Fruit fly (Drosophila melanogaster): ENCODE measurements around the gene by.

Gene by

DNA sequence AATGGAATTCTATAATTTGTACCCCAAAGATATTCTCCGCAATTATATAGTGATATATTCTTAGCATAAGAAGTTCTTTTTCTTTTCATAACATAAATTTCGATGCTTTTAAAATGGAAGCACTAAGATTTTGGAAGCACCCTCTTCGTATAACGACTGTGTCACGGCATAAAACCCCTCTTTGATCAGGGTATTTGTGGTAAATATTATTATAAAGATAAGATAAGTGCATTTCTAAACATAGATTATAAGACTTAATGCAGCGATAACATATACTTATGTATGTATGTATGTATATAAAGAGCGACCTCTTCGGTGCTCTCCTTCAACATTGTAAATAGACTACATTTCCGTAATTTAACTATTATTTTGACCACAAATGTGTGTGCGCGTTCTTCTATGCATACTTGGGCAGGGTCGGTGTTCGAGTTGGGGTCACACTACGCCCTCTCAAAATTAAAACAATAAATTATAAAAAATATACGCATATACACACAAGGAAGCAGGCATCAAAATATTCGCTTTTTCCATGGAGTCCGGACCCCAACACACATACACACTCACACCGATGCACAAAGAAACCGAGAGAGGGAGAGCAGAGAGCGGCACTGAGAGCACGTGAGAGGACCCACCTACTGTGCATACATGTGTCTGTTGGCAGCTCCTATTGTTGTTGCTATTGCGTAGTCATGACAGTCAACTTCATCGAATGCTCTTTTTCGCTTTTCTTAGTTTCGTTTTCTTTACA lies 17.6 kb upstream of the by start (continued):
- TF ChIP-seq Smox (GFP tag; optimal IDR thresholded peaks at IDR 0.05), result no peak
- TF ChIP-seq Eip93F (GFP tag; optimal IDR thresholded peaks at IDR 0.05), result peak; percentile 6
- TF ChIP-seq CG6163 (GFP tag; IDR thresholded peaks at IDR 0.05), result no peak
- TF ChIP-seq CG31627 (GFP tag; optimal IDR thresholded peaks at IDR 0.05), result no peak
- no peak for TF ChIP-seq Eip75B (GFP tag; optimal IDR thresholded peaks at IDR 0.05)
- no peak for TF ChIP-seq fd59A (GFP tag; optimal IDR thresholded peaks at IDR 0.05)
- TF ChIP-seq CG11762 (GFP tag; optimal IDR thresholded peaks at IDR 0.05; ENCODE audit: insufficient read depth), result no peak
- no peak for TF ChIP-seq topi (GFP tag; optimal IDR thresholded peaks at IDR 0.05)
- peak; percentile 70 for TF ChIP-seq vri (GFP tag; optimal IDR thresholded peaks at IDR 0.05)
- TF ChIP-seq CG4318 (GFP tag; optimal IDR thresholded peaks at IDR 0.05), result no peak
- TF ChIP-seq CG6792 (GFP tag; optimal IDR thresholded peaks at IDR 0.05), result no peak
- no peak for TF ChIP-seq CG6854 (GFP tag; optimal IDR thresholded peaks at IDR 0.05)
- peak; percentile 3 for TF ChIP-seq Lpt (GFP tag; optimal IDR thresholded peaks at IDR 0.05)
- TF ChIP-seq CG10631 (GFP tag; optimal IDR thresholded peaks at IDR 0.05), result no peak
- TF ChIP-seq CG9139 (GFP tag; optimal IDR thresholded peaks at IDR 0.05), result peak; percentile 36
- no peak for TF ChIP-seq CG32006 (GFP tag; optimal IDR thresholded peaks at IDR 0.05)
- TF ChIP-seq CG16779 (tag; optimal IDR thresholded peaks at IDR 0.05), result peak; percentile 42
- TF ChIP-seq CG34406 (GFP tag; optimal IDR thresholded peaks at IDR 0.05), result no peak
- no peak for TF ChIP-seq CG6808 (GFP tag; optimal IDR thresholded peaks at IDR 0.05)
- peak; percentile 10 for TF ChIP-seq CG8632 (GFP tag; optimal IDR thresholded peaks at IDR 0.05)
- TF ChIP-seq dac (GFP tag; optimal IDR thresholded peaks at IDR 0.05), result no peak
- TF ChIP-seq CG1621 (tag; optimal IDR thresholded peaks at IDR 0.05), result no peak
- peak; percentile 78 for TF ChIP-seq svp (GFP tag)

DNA sequence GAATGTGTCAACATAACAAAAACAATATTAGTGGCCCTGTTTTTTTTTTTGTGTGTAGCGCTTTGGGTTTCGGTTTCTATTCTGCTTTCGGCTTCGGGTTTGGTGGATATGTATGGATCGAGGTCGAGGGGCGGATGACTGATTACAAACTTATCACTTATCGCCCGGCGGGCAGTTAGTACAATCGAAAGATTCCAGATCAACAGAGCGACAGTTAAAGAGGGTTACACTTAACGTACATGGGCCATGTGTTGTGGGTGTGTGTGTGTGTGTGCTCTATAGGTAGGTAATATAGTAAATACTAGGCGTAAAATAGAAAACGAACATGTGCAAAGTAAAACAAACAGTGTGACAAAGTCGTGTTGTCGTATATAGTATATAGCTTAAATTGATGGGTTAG lies 16.0 kb upstream of the by start:
- no peak for TF ChIP-seq achi (GFP tag; optimal IDR thresholded peaks at IDR 0.05)
- TF ChIP-seq CG6792 (GFP tag; optimal IDR thresholded peaks at IDR 0.05), result no peak
- peak; percentile 22 for TF ChIP-seq fkh (GFP tag; optimal IDR thresholded peaks at IDR 0.05)

- TF ChIP-seq CG8319 (GFP tag; optimal IDR thresholded peaks at IDR 0.05) (no peak), CG6792 (GFP tag; optimal IDR thresholded peaks at IDR 0.05) (no peak), CG6276 (GFP tag; optimal IDR thresholded peaks at IDR 0.05) (no peak), CG1621 (tag; optimal IDR thresholded peaks at IDR 0.05) (no peak), CG4318 (GFP tag; optimal IDR thresholded peaks at IDR 0.05) (no peak), Sox14 (GFP tag; optimal IDR thresholded peaks at IDR 0.05) (no peak)
Observed at dm6 chr3R:9546808-9547381, 14.1 kb upstream of the by start.

DNA sequence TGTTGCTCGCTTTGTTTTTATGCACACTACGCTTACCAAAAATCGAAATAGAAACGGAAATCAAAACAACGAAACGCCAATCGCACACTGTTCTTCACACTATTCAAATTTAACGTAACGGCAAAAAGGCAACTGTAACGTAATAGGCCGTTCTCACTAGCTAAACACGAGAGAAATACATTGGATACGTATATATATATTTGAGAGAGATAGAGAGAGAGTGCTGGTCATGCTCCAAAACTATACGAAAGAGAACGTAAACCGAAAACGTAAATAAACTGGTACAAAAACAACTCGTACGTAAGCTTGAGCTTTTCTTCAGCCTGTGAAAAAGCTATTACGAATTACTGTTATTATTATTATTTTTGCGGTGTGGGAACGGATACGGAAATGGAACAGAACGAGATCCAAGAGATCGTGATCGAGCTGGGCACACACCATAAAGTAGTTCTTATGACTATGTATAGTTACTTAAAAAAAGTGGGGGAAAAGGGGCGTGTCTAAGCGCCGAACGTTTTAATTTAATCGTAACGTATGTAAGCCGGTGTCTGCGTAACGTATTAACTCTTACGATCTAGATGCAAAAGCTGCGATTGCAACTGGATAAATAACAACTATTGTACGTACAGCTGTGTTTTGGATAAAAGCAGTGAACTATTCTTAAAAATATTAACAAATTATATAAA lies 10.8 kb upstream of the by start:
- no peak for TF ChIP-seq vri (GFP tag; optimal IDR thresholded peaks at IDR 0.05)
- TF ChIP-seq Hr39 (GFP tag; optimal IDR thresholded peaks at IDR 0.05), result no peak

DNA sequence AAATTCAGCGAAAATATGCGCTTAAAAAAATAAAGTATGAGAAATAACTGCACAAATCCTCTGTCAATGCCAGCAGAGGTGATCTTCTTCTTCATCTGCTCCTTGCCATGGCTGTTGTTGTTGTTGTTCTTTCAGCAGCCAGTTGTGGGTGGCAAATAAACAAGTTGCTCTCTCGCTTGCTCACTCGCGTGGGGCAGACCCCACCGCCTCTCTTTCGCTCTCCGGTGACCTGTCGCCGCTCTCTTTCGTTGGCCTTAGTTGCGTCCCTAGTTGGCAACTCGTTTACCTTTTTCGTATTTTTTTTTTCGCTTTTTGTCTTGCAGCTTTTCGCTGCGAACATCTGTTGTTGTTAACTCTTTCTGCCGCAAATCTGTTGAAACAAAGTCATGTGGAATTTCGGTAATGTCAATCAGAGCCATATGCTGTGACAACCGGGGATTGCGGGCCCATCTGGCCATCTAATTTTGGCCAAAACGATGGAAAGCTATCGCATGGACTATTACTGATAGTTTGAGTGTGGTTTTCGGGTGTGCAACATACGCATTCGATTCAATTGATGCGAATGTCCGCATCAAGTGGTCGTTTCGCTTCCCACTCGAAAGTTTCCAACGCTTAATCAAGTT lies 1.9 kb upstream of the by start:
- TF ChIP-seq dsx (GFP tag; optimal IDR thresholded peaks at IDR 0.05; ENCODE audit: poor library complexity, severe bottlenecking) (peak; percentile 63), net (GFP tag; optimal IDR thresholded peaks at IDR 0.05) (no peak), ss (GFP tag; optimal IDR thresholded peaks at IDR 0.05) (no peak)
